Fruit fly (Drosophila melanogaster): Measurements from ENCODE around the gene elm.

DNA sequence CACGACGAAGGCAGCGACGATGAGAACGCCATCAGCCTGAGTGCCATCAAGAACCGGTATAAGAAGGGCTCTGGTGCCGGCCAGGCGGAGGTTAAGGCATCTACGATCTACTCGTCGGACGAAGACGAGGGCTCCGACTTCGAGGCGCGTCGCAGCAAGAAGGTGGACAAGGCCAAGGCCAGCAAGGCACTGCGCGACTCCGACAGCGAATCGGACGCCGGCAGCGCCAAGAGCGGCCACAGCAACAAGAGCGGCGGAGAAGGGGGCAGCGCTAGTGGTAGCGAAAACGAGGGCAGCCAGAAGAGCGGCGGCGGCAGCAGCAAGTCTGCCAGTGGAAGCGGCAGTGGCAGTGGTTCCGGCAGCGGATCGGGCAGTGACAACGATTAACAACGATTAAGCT, 39.2 kb downstream of the elm start:
- no peak for TF ChIP-seq CG8478 (optimal IDR thresholded peaks at IDR 0.05)
- no peak for TF ChIP-seq CTCF (optimal IDR thresholded peaks at IDR 0.05)
